Fruit fly (Drosophila melanogaster): Measurements from ENCODE around the gene Gr28a.

Gr28a gene

dm6 chr2L:7427786-7428137 lies 26.2 kb downstream of the Gr28a start:
- TF ChIP-seq Crg-1 (GFP tag; optimal IDR thresholded peaks at IDR 0.05): no peak
- no peak for TF ChIP-seq toe (GFP tag; optimal IDR thresholded peaks at IDR 0.05)
- no peak for TF ChIP-seq Clk (GFP tag; optimal IDR thresholded peaks at IDR 0.05)
- no peak for TF ChIP-seq Hr96 (GFP tag; optimal IDR thresholded peaks at IDR 0.05)
- TF ChIP-seq CG5204 (GFP tag; optimal IDR thresholded peaks at IDR 0.05): no peak
- no peak for TF ChIP-seq CG12768 (GFP tag; optimal IDR thresholded peaks at IDR 0.05)
- TF ChIP-seq kay (GFP tag; ENCODE audit: borderline replicate concordance): no peak
- TF ChIP-seq CG7045 (GFP tag; optimal IDR thresholded peaks at IDR 0.05): no peak

DNA sequence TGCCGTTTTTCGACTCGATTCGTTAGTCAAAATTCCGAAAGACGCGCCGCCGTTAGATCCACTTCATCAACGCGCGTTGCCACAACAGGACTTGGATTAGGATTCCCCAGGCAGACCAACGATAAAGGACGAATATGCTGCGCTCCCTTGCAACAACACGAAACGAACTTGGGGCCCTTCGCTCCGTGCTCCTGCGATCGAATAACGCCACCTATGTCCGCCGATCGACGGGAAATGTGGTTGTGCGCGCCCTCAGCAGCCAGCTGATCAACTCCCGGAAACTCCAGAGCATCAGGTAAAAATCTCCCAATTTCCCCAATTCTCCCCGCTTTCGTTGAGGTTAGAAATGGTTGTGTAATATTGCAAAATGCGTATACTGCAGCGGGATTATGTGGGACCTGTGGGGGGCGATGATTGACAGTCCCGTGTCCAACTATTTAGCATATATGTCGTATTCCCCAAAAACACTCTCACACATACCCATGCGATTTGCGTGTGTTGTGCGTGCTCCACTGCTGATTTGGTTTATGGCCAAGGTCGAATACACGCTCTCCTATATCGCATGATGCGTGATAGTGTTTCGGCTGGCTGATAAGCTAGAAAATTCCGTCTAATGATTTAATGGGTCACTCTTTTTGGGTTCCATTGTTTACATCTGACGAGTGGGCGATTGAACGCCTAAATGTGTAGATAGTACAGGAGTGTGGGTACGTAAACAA lies 26.8 kb downstream of the Gr28a start:
- TF ChIP-seq Mnt (GFP tag; optimal IDR thresholded peaks at IDR 0.05) (peak; percentile 32), Clk (GFP tag; optimal IDR thresholded peaks at IDR 0.05) (no peak)

DNA sequence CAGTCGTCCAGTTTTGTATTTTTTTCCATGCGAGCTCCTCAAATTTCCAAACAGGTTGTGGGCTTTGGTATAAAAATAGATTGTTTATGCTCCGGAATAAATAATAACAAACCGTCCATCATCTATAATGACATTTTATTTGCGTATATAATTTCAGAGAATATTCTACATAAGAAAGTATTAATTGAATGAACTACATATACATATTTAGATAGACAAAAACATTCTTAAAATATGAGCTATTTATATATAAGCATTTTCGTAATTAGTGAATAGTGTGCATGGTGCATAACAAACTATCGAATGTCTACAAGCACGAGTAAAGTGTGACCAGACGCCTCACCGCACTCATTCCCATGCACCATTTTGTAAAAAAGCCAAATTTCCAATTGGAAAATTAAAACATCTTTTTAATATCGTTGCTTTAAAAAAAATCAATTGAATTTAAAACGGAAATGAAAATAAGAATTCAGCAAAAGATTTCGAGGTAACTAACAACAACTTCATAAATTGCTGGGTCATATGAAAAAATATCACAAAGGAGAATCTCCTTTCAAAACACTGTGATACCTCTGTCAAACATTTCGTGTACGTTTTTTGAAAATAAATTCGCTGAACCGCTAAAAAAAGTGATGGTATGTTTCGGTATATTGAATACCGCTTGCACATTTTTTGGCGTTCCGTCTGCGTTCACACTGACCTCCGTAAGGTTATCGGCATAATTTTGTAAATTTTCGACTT lies 27.5 kb downstream of the Gr28a start, which contains the start of gene muc:
TSS of gene muc (plus strand) at position 541 of the 741 bp plus-strand sequence.
- TF ChIP-seq CG7045 (GFP tag; optimal IDR thresholded peaks at IDR 0.05): no peak
- peak; percentile 8 for TF ChIP-seq Clk (GFP tag; optimal IDR thresholded peaks at IDR 0.05)
- peak; percentile 10 for TF ChIP-seq ovo (GFP tag; optimal IDR thresholded peaks at IDR 0.05)
- TF ChIP-seq CG1620 (GFP tag; optimal IDR thresholded peaks at IDR 0.05): peak; percentile 36
- TF ChIP-seq Hr96 (GFP tag; optimal IDR thresholded peaks at IDR 0.05): peak; percentile 8
- TF ChIP-seq Crg-1 (GFP tag; optimal IDR thresholded peaks at IDR 0.05): no peak
- no peak for TF ChIP-seq CG11617 (GFP tag; optimal IDR thresholded peaks at IDR 0.05)
- peak; percentile 54 for TF ChIP-seq CG33017 (tag; optimal IDR thresholded peaks at IDR 0.05)
- peak; percentile 6 for TF ChIP-seq pad (GFP tag; optimal IDR thresholded peaks at IDR 0.05)
- peak; percentile 57 for TF ChIP-seq CG14711 (tag; optimal IDR thresholded peaks at IDR 0.05)
- TF ChIP-seq CG12768 (GFP tag; optimal IDR thresholded peaks at IDR 0.05): no peak
- peak; percentile 23 for TF ChIP-seq tj (GFP tag; optimal IDR thresholded peaks at IDR 0.05)
- peak; percentile 64 for TF ChIP-seq CG7101 (tag; optimal IDR thresholded peaks at IDR 0.05)
- peak; percentile 13 for TF ChIP-seq bab1 (GFP tag; optimal IDR thresholded peaks at IDR 0.05)
- peak; percentile 30 for TF ChIP-seq CG5204 (GFP tag; optimal IDR thresholded peaks at IDR 0.05)
- TF ChIP-seq toe (GFP tag; optimal IDR thresholded peaks at IDR 0.05): peak; percentile 46
- TF ChIP-seq kay (GFP tag; ENCODE audit: borderline replicate concordance): no peak
- TF ChIP-seq cic (GFP tag; optimal IDR thresholded peaks at IDR 0.05): no peak
- no peak for TF ChIP-seq cnc (optimal IDR thresholded peaks at IDR 0.05)
- TF ChIP-seq Mnt (GFP tag; optimal IDR thresholded peaks at IDR 0.05): no peak

DNA sequence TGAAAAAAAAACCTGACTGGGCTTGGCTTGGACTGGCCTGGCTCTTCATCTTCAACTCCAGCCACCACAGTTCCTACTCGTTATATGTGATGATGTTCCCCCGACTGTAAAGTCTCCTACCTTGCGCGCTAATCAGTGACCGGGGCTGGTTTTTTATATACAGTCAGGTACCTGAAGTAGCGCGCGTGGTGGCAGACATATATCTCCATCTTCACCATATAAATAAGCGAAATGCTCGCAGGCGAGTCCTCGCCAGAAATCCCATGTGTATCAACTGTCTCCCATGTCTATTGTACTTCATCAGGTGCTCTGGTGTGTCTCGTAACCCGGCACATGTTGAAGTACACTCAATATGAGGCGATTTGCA lies 28.3 kb downstream of the Gr28a start:
- no peak for TF ChIP-seq tj (GFP tag; optimal IDR thresholded peaks at IDR 0.05)
- no peak for TF ChIP-seq ovo (GFP tag; optimal IDR thresholded peaks at IDR 0.05)
- TF ChIP-seq bab1 (GFP tag; optimal IDR thresholded peaks at IDR 0.05): no peak
- TF ChIP-seq CG11617 (GFP tag; optimal IDR thresholded peaks at IDR 0.05): no peak
- TF ChIP-seq Mnt (GFP tag; optimal IDR thresholded peaks at IDR 0.05): no peak
- no peak for TF ChIP-seq CG33017 (tag; optimal IDR thresholded peaks at IDR 0.05)
- TF ChIP-seq CG14711 (tag; optimal IDR thresholded peaks at IDR 0.05): no peak
- no peak for TF ChIP-seq CG1620 (GFP tag; optimal IDR thresholded peaks at IDR 0.05)
- no peak for TF ChIP-seq Clk (GFP tag; optimal IDR thresholded peaks at IDR 0.05)
- TF ChIP-seq CG12768 (GFP tag; optimal IDR thresholded peaks at IDR 0.05): no peak
- no peak for TF ChIP-seq Crg-1 (GFP tag; optimal IDR thresholded peaks at IDR 0.05)
- no peak for TF ChIP-seq CG5204 (GFP tag; optimal IDR thresholded peaks at IDR 0.05)
- no peak for TF ChIP-seq cnc (optimal IDR thresholded peaks at IDR 0.05)
- TF ChIP-seq kay (GFP tag; ENCODE audit: borderline replicate concordance): no peak
- TF ChIP-seq CG7101 (tag; optimal IDR thresholded peaks at IDR 0.05): no peak
- TF ChIP-seq CG7045 (GFP tag; optimal IDR thresholded peaks at IDR 0.05): no peak
- TF ChIP-seq toe (GFP tag; optimal IDR thresholded peaks at IDR 0.05): no peak
- TF ChIP-seq pad (GFP tag; optimal IDR thresholded peaks at IDR 0.05): no peak
- no peak for TF ChIP-seq Hr96 (GFP tag; optimal IDR thresholded peaks at IDR 0.05)
- no peak for TF ChIP-seq cic (GFP tag; optimal IDR thresholded peaks at IDR 0.05)

dm6 chr2L:7424907-7425689 lies 28.9 kb downstream of the Gr28a start:
- TF ChIP-seq CG7101 (tag; optimal IDR thresholded peaks at IDR 0.05) (peak; percentile 90), CG11617 (GFP tag; optimal IDR thresholded peaks at IDR 0.05) (peak; percentile 72), CG12768 (GFP tag; optimal IDR thresholded peaks at IDR 0.05) (peak; percentile 87), toe (GFP tag; optimal IDR thresholded peaks at IDR 0.05) (no peak), CG33017 (tag; optimal IDR thresholded peaks at IDR 0.05) (peak; percentile 89), CG1620 (GFP tag; optimal IDR thresholded peaks at IDR 0.05) (peak; percentile 51), Hr96 (GFP tag; optimal IDR thresholded peaks at IDR 0.05) (peak; percentile 9), tj (GFP tag; optimal IDR thresholded peaks at IDR 0.05) (peak; percentile 59), ovo (GFP tag; optimal IDR thresholded peaks at IDR 0.05) (no peak), bab1 (GFP tag; optimal IDR thresholded peaks at IDR 0.05) (peak; percentile 84), Crg-1 (GFP tag; optimal IDR thresholded peaks at IDR 0.05) (peak; percentile 59), CG5204 (GFP tag; optimal IDR thresholded peaks at IDR 0.05) (no peak), kay (GFP tag; ENCODE audit: borderline replicate concordance) (peak; percentile 94), CG14711 (tag; optimal IDR thresholded peaks at IDR 0.05) (peak; percentile 86), Mnt (GFP tag; optimal IDR thresholded peaks at IDR 0.05) (no peak), CG7045 (GFP tag; optimal IDR thresholded peaks at IDR 0.05) (peak; percentile 74), pad (GFP tag; optimal IDR thresholded peaks at IDR 0.05) (peak; percentile 22), cnc (optimal IDR thresholded peaks at IDR 0.05) (no peak), cic (GFP tag; optimal IDR thresholded peaks at IDR 0.05) (peak; percentile 59), Clk (GFP tag; optimal IDR thresholded peaks at IDR 0.05) (peak; percentile 10)
